3 fruit fly cellular contexts compared by ENCODE assay signal in genomic region chr2L:563314-563713, dm6.
TF ChIP-seq lines count a peak whose summit lies in the region.

No protein-coding gene starts in this region.

- TF ChIP-seq CTCF in whole organism, embryonic (GFP tag; optimal IDR thresholded peaks at IDR 0.05; lab: Kevin White, UChicago) = no peak

TF ChIP-seq in whole organism, embryonic, 481 proteins besides CTCF, POLR2A, EP300 and RAD21:
- no peak for TF ChIP-seq Mad (GFP tag; optimal IDR thresholded peaks at IDR 0.05; lab: Kevin White, UChicago)
- peak in 1 of 2 experiments; percentile 16 for TF ChIP-seq bsh (GFP tag; optimal IDR thresholded peaks at IDR 0.05; lab: Kevin White, UChicago)
- TF ChIP-seq Gsc (GFP tag; IDR thresholded peaks at IDR 0.05; lab: Robert Waterston, UW) = peak; percentile 43; the same call in 1 of the 2 replicates
- TF ChIP-seq Drgx (GFP tag; IDR thresholded peaks at IDR 0.05; lab: Robert Waterston, UW) = peak; percentile 61
- TF ChIP-seq pnt (GFP tag; optimal IDR thresholded peaks at IDR 0.05; lab: Kevin White, UChicago) = no peak

TF ChIP-seq in whole organism, prepupa, 60 proteins besides CTCF, POLR2A, EP300 and RAD21:
- TF ChIP-seq net (GFP tag; optimal IDR thresholded peaks at IDR 0.05; lab: Kevin White, UChicago) (peak; percentile 65), CG32006 (GFP tag; optimal IDR thresholded peaks at IDR 0.05; lab: Kevin White, UChicago) (no peak), Sox15 (GFP tag; optimal IDR thresholded peaks at IDR 0.05; lab: Kevin White, UChicago) (no peak), Gug (GFP tag; IDR thresholded peaks at IDR 0.05; lab: Robert Waterston, UW) (no peak), CG1621 (tag; optimal IDR thresholded peaks at IDR 0.05; lab: Kevin White, UChicago) (no peak), dsx (GFP tag; optimal IDR thresholded peaks at IDR 0.05; lab: Kevin White, UChicago; ENCODE audit: poor library complexity, severe bottlenecking) (no peak), Lpt (GFP tag; optimal IDR thresholded peaks at IDR 0.05; lab: Kevin White, UChicago) (peak; percentile 75), eg (GFP tag; IDR thresholded peaks at IDR 0.05; lab: Robert Waterston, UW) (peak; percentile 57; the same call in 2 of the 3 replicates), fkh (GFP tag; optimal IDR thresholded peaks at IDR 0.05; lab: Kevin White, UChicago) (no peak), CG15336 (GFP tag; IDR thresholded peaks at IDR 0.05; lab: Robert Waterston, UW) (peak; percentile 42; the same call in 1 of the 2 replicates), CG6163 (GFP tag; IDR thresholded peaks at IDR 0.05; lab: Robert Waterston, UW) (0 out of 3 replicates have a peak, but pooled peaks have one; percentile 30), CG8119 (GFP tag; IDR thresholded peaks at IDR 0.05; lab: Robert Waterston, UW) (peak; percentile 68; the same call in 2 of the 3 replicates), Hr38 (GFP tag; optimal IDR thresholded peaks at IDR 0.05; lab: Kevin White, UChicago) (no peak), CG9139 (GFP tag; optimal IDR thresholded peaks at IDR 0.05; lab: Kevin White, UChicago) (no peak), topi (GFP tag; optimal IDR thresholded peaks at IDR 0.05; lab: Kevin White, UChicago) (no peak)

TF ChIP-seq in whole organism, pupa, 21 proteins besides CTCF, POLR2A, EP300 and RAD21:
- TF ChIP-seq Pif1B (GFP tag; optimal IDR thresholded peaks at IDR 0.05; lab: Kevin White, UChicago) = no peak
- no peak for TF ChIP-seq CG13204 (GFP tag; optimal IDR thresholded peaks at IDR 0.05; lab: Kevin White, UChicago)
- peak; percentile 51 for TF ChIP-seq CG32121 (GFP tag; IDR thresholded peaks at IDR 0.05; lab: Robert Waterston, UW)
- peak; percentile 67; the same call in 2 of the 3 replicates for TF ChIP-seq fd96Ca (GFP tag; IDR thresholded peaks at IDR 0.05; lab: Robert Waterston, UW)
- no peak for TF ChIP-seq CG17806 (tag; optimal IDR thresholded peaks at IDR 0.05; lab: Kevin White, UChicago)
- TF ChIP-seq Ets98B (GFP tag; IDR thresholded peaks at IDR 0.05; lab: Robert Waterston, UW) = peak; percentile 32
- TF ChIP-seq CG4496 (GFP tag; IDR thresholded peaks at IDR 0.05; lab: Robert Waterston, UW) = peak; percentile 31; the same call in 1 of the 3 replicates
- peak; percentile 75 for TF ChIP-seq EcR (GFP tag; optimal IDR thresholded peaks at IDR 0.05; lab: Kevin White, UChicago)

Comparison
In these comparisons a context has a peak if more than half of its experiments do, and no peak if none do; other contexts are left out.
1. Of the 7 proteins assayed by ChIP-seq in both whole organism, embryonic and whole organism, prepupa: peak only in whole organism, embryonic: none; only in whole organism, prepupa: Lpt; in both: none; in neither: 6.